Worm (Caenorhabditis elegans) whole organism, young adult: ENCODE results near the gene brp-1.

Source experiments
- F57A8.1 ChIP-seq: fragments of 200-800 bp; sonication (Bioruptor generic); optimal IDR thresholded peaks from 2 replicates; lab custom pipeline; 2018; ENCODE audit warnings: mild to moderate bottlenecking, missing genetic modification characterization, moderate library complexity, missing compliant biosample characterization
- ama-1 ChIP-seq, 3 experiments: fragments of 150-350 bp in 1 of 3; sonication (generic microtip) in 2 of 3; optimal IDR thresholded peaks; 2 replicates each; lab custom pipeline; 2014 to 2018; ENCODE audit warnings: missing biosample characterization in 2 of 3, missing genetic modification characterization in 2 of 3, missing genetic modification reagents in 2 of 3
- nfya-1 ChIP-seq: sonication (generic microtip); optimal IDR thresholded peaks from 2 replicates; lab custom pipeline; 2017; ENCODE audit warnings: antibody characterized with exemption, missing compliant biosample characterization, missing genetic modification characterization, borderline replicate concordance; ENCODE audit not compliant: insufficient read depth
- repo-1 ChIP-seq: sonication (generic microtip); optimal IDR thresholded peaks from 2 replicates; lab custom pipeline; 2017; ENCODE audit warnings: mild to moderate bottlenecking, missing genetic modification characterization, missing compliant biosample characterization
- unc-62 ChIP-seq: fragments of 150-350 bp; optimal IDR thresholded peaks from 2 replicates; lab custom pipeline; 2014; ENCODE audit warnings: missing biosample characterization, missing genetic modification reagents, missing genetic modification characterization

ce11 chrIII:12009321-12009720 is 11.0 kb upstream of the brp-1 start:
- TF ChIP-seq ama-1 (optimal IDR thresholded peaks at IDR 0.05; lab: Kevin White, UChicago) (no peak), ama-1 (GFP tag; optimal IDR thresholded peaks at IDR 0.05; lab: Kevin White, UChicago) (no peak), repo-1 (tag; lab: Kevin White, UChicago) (no peak), unc-62 (GFP tag; lab: Kevin White, UChicago) (no peak), F57A8.1 (no peak), nfya-1 (tag; lab: Kevin White, UChicago) (no peak)
